Worm (Caenorhabditis elegans) whole organism, early embryonic: ENCODE measurements around the gene T22B2.1.

ENCODE experiments used
- ama-1 ChIP-seq: fragments of 150-350 bp; optimal IDR thresholded peaks from 2 replicates; lab custom pipeline; 2014
- ceh-13 ChIP-seq: fragments of 200-800 bp; sonication (Bioruptor generic); optimal IDR thresholded peaks from 2 replicates; lab custom pipeline; 2018; ENCODE audit warnings: mild to moderate bottlenecking, missing genetic modification characterization, missing compliant biosample characterization
- ceh-36 ChIP-seq: sonication (generic microtip); optimal IDR thresholded peaks from 2 replicates; lab custom pipeline; 2016; ENCODE audit warnings: missing genetic modification characterization, inconsistent platforms, missing compliant biosample characterization
- ets-7 ChIP-seq: sonication (generic microtip); optimal IDR thresholded peaks from 2 replicates; lab custom pipeline; 2016; ENCODE audit warnings: missing genotype, missing genetic modification characterization, missing compliant biosample characterization
- hmg-4 ChIP-seq: fragments of 200-800 bp; sonication (Bioruptor generic); optimal IDR thresholded peaks from 2 replicates; lab custom pipeline; 2018; ENCODE audit warnings: mild to moderate bottlenecking, missing genetic modification characterization, missing compliant biosample characterization
- scrt-1 ChIP-seq: fragments of 200-800 bp; sonication (Bioruptor generic); IDR thresholded peaks from 2 replicates; pipeline ENCODE4 v1.3.6; 2022; ENCODE audit warnings: missing genetic modification characterization, missing compliant biosample characterization
- sea-1 ChIP-seq: fragments of 200-800 bp; sonication (Bioruptor generic); conservative IDR thresholded peaks from 2 replicates; pipeline ENCODE4 v1.3.6; 2022; ENCODE audit warnings: missing genetic modification characterization, missing compliant biosample characterization
- tra-4 ChIP-seq: sonication (generic microtip); optimal IDR thresholded peaks from 2 replicates; lab custom pipeline; 2017; ENCODE audit warnings: missing genetic modification characterization, missing compliant biosample characterization

ce11 chrX:3973534-3973933 lies 47.7 kb downstream of the T22B2.1 start, which contains the start of gene C16B8.4:
- TF ChIP-seq ceh-36 (tag; lab: Kevin White, UChicago) (no peak), sea-1 (GFP tag; lab: Robert Waterston, UW) (no peak), ama-1 (lab: Kevin White, UChicago) (no peak), ets-7 (tag; lab: Kevin White, UChicago) (no peak), scrt-1 (GFP tag; lab: Robert Waterston, UW) (no peak), tra-4 (no peak), hmg-4 (no peak), ceh-13 (GFP tag; lab: Kevin White, UChicago) (no peak)
